Worm (Caenorhabditis elegans): ENCODE results near the gene efl-1.

Gene efl-1

ce11 chrV:16966636-16967035 lies 1.2 kb upstream of the efl-1 start, which contains the start of gene fbxa-90:
fbxa-90 (plus strand) TSS chrV:16966814.
- no peak for TF ChIP-seq mbf-1 (tag; optimal IDR thresholded peaks at IDR 0.05)
- TF ChIP-seq mdl-1 (tag; optimal IDR thresholded peaks at IDR 0.05), result no peak
- peak; percentile 22 for TF ChIP-seq nhr-129 (tag; optimal IDR thresholded peaks at IDR 0.05)
- no peak for TF ChIP-seq Y55F3AM.14 (GFP tag; optimal IDR thresholded peaks at IDR 0.05)
- TF ChIP-seq ceh-16 (tag; optimal IDR thresholded peaks at IDR 0.05), result no peak
- no peak for TF ChIP-seq nhr-237 (tag; optimal IDR thresholded peaks at IDR 0.05)
- TF ChIP-seq ZK546.5 (tag; optimal IDR thresholded peaks at IDR 0.05), result no peak

- TF ChIP-seq crh-2 (tag; optimal IDR thresholded peaks at IDR 0.05), result no peak
- TF ChIP-seq ceh-82 (tag; optimal IDR thresholded peaks at IDR 0.05), result no peak
- TF ChIP-seq mbf-1 (tag; optimal IDR thresholded peaks at IDR 0.05), result no peak
- TF ChIP-seq aly-2 (tag; optimal IDR thresholded peaks at IDR 0.05), result no peak
- no peak for TF ChIP-seq elt-1 (tag; optimal IDR thresholded peaks at IDR 0.05)
- no peak for TF ChIP-seq mdl-1 (tag; optimal IDR thresholded peaks at IDR 0.05)
- TF ChIP-seq sma-3 (GFP tag; optimal IDR thresholded peaks at IDR 0.05), result no peak
- no peak for TF ChIP-seq peb-1 (tag; optimal IDR thresholded peaks at IDR 0.05)
- TF ChIP-seq skn-1 (tag; optimal IDR thresholded peaks at IDR 0.05), result no peak
- no peak for TF ChIP-seq unc-55 (GFP tag; optimal IDR thresholded peaks at IDR 0.05)
- no peak for TF ChIP-seq nhr-25 (tag; optimal IDR thresholded peaks at IDR 0.05)
- no peak for TF ChIP-seq elt-3 (tag; optimal IDR thresholded peaks at IDR 0.05)
- TF ChIP-seq mab-5 (tag; optimal IDR thresholded peaks at IDR 0.05), result no peak
- TF ChIP-seq gmeb-1 (tag; optimal IDR thresholded peaks at IDR 0.05), result no peak
- TF ChIP-seq ama-1 (optimal IDR thresholded peaks at IDR 0.05), result no peak
Observed at ce11 chrV:16958975-16959374, 6.5 kb downstream of the efl-1 start.

- TF ChIP-seq ceh-16 (tag; optimal IDR thresholded peaks at IDR 0.05) (no peak), unc-62 (GFP tag; optimal IDR thresholded peaks at IDR 0.05) (no peak), ceh-82 (tag; optimal IDR thresholded peaks at IDR 0.05) (no peak), nhr-23 (tag; optimal IDR thresholded peaks at IDR 0.05) (no peak), mbf-1 (tag; optimal IDR thresholded peaks at IDR 0.05) (no peak), nhr-21 (tag; optimal IDR thresholded peaks at IDR 0.05) (no peak), blmp-1 (tag; optimal IDR thresholded peaks at IDR 0.05; ENCODE audit: insufficient read depth) (no peak), snpc-4 (tag; optimal IDR thresholded peaks at IDR 0.05) (no peak)
Observed at ce11 chrV:16956229-16956628, 9.2 kb downstream of the efl-1 start, which contains the start of gene clec-239. clec-239 (plus strand) TSS chrV:16956529.

ce11 chrV:16954766-16955165 lies 10.7 kb downstream of the efl-1 start, which contains the start of gene srh-206:
srh-206 (minus strand) TSS chrV:16954866.
- TF ChIP-seq C34F6.9 (tag; optimal IDR thresholded peaks at IDR 0.05) (no peak), skn-1 (tag; optimal IDR thresholded peaks at IDR 0.05) (no peak), nhr-21 (tag; optimal IDR thresholded peaks at IDR 0.05) (no peak), alr-1 (tag; optimal IDR thresholded peaks at IDR 0.05) (no peak), elt-3 (tag; optimal IDR thresholded peaks at IDR 0.05) (no peak), ceh-16 (tag; optimal IDR thresholded peaks at IDR 0.05) (no peak), mab-5 (tag; optimal IDR thresholded peaks at IDR 0.05) (no peak), unc-39 (tag; optimal IDR thresholded peaks at IDR 0.05) (no peak), Y55F3AM.14 (GFP tag; optimal IDR thresholded peaks at IDR 0.05) (no peak), ztf-1 (GFP tag; conservative IDR thresholded peaks at IDR 0.05) (no peak), ztf-11 (tag; optimal IDR thresholded peaks at IDR 0.05) (no peak), sma-3 (GFP tag; optimal IDR thresholded peaks at IDR 0.05) (no peak), nhr-77 (tag; optimal IDR thresholded peaks at IDR 0.05) (no peak), elt-1 (tag; optimal IDR thresholded peaks at IDR 0.05) (no peak), lin-39 (tag; optimal IDR thresholded peaks at IDR 0.05) (no peak), mdl-1 (tag; optimal IDR thresholded peaks at IDR 0.05) (no peak), crh-2 (tag; optimal IDR thresholded peaks at IDR 0.05) (no peak), sma-9 (GFP tag; optimal IDR thresholded peaks at IDR 0.05) (no peak), sma-9 (tag; optimal IDR thresholded peaks at IDR 0.05) (no peak), lsy-2 (tag; optimal IDR thresholded peaks at IDR 0.05) (no peak), R02D3.7 (tag; optimal IDR thresholded peaks at IDR 0.05) (no peak)

- no peak for TF ChIP-seq nhr-10 (tag; optimal IDR thresholded peaks at IDR 0.05)
- TF ChIP-seq mbf-1 (tag; optimal IDR thresholded peaks at IDR 0.05), result no peak
- TF ChIP-seq alr-1 (tag; optimal IDR thresholded peaks at IDR 0.05), result no peak
- TF ChIP-seq ztf-4 (tag; optimal IDR thresholded peaks at IDR 0.05), result no peak
- TF ChIP-seq F13H6.1 (tag; optimal IDR thresholded peaks at IDR 0.05), result no peak
- no peak for TF ChIP-seq mab-5 (tag; optimal IDR thresholded peaks at IDR 0.05)
- no peak for TF ChIP-seq unc-62 (GFP tag; optimal IDR thresholded peaks at IDR 0.05)
- no peak for TF ChIP-seq sma-3 (GFP tag; optimal IDR thresholded peaks at IDR 0.05)
Observed at ce11 chrV:16951504-16951903, 14.0 kb downstream of the efl-1 start, which contains the start of gene clec-238. clec-238 (plus strand) TSS chrV:16951804.
